Worm (Caenorhabditis elegans) whole organism, late embryonic: ENCODE measurements around the gene twk-6.
A peak's percentile ranks its signal among the peaks of the same experiment; 100 is the strongest.

Experiments used
- K09A11.1 ChIP-seq: sonication (generic microtip); optimal IDR thresholded peaks from 2 replicates; lab custom pipeline; 2017; ENCODE audit warnings: antibody characterized with exemption, mild to moderate bottlenecking, missing genetic modification characterization, missing compliant biosample characterization; ENCODE audit not compliant: insufficient read depth
- Y22D7AL.16 ChIP-seq: sonication (generic microtip); optimal IDR thresholded peaks from 2 replicates; lab custom pipeline; 2016; ENCODE audit warnings: missing genetic modification characterization, missing compliant biosample characterization
- ahr-1 ChIP-seq: sonication (generic microtip); optimal IDR thresholded peaks from 2 replicates; lab custom pipeline; 2016; ENCODE audit warnings: missing genetic modification characterization, missing compliant biosample characterization
- ama-1 ChIP-seq: fragments of 150-350 bp; optimal IDR thresholded peaks from 2 replicates; lab custom pipeline; 2014
- ceh-14 ChIP-seq: sonication (generic microtip); optimal IDR thresholded peaks from 2 replicates; lab custom pipeline; 2016; ENCODE audit warnings: missing genotype, missing genetic modification characterization, missing compliant biosample characterization
- ceh-22 ChIP-seq: sonication (generic microtip); optimal IDR thresholded peaks from 2 replicates; lab custom pipeline; 2017; ENCODE audit warnings: missing biosample characterization, missing genetic modification characterization
- ceh-24 ChIP-seq: sonication (generic microtip); optimal IDR thresholded peaks from 2 replicates; lab custom pipeline; 2016; ENCODE audit warnings: mild to moderate bottlenecking, missing genetic modification characterization, missing compliant biosample characterization
- ceh-31 ChIP-seq: sonication (generic microtip); optimal IDR thresholded peaks from 2 replicates; lab custom pipeline; 2016; ENCODE audit warnings: missing genetic modification characterization, missing compliant biosample characterization
- ceh-34 ChIP-seq: sonication (generic microtip); optimal IDR thresholded peaks from 2 replicates; lab custom pipeline; 2016; ENCODE audit warnings: mild to moderate bottlenecking, missing genetic modification characterization, missing compliant biosample characterization
- ceh-48 ChIP-seq: sonication (generic microtip); optimal IDR thresholded peaks from 2 replicates; lab custom pipeline; 2016; ENCODE audit warnings: missing genetic modification characterization, inconsistent platforms, missing compliant biosample characterization
- ceh-9 ChIP-seq: sonication (generic microtip); optimal IDR thresholded peaks from 2 replicates; lab custom pipeline; 2016; ENCODE audit warnings: mild to moderate bottlenecking, missing genetic modification characterization, inconsistent platforms, missing compliant biosample characterization
- che-1 ChIP-seq: sonication (generic microtip); optimal IDR thresholded peaks from 2 replicates; lab custom pipeline; 2016; ENCODE audit warnings: mild to moderate bottlenecking, missing genetic modification characterization, missing compliant biosample characterization
- elt-2 ChIP-seq: sonication (generic microtip); optimal IDR thresholded peaks from 2 replicates; lab custom pipeline; 2016; ENCODE audit warnings: missing genetic modification reagents, missing genetic modification characterization, missing compliant biosample characterization
- elt-4 ChIP-seq: sonication (generic microtip); optimal IDR thresholded peaks from 2 replicates; lab custom pipeline; 2016; ENCODE audit warnings: missing genetic modification characterization, missing compliant biosample characterization
- gmeb-2 ChIP-seq: sonication (generic microtip); optimal IDR thresholded peaks from 2 replicates; lab custom pipeline; 2016; ENCODE audit warnings: missing genetic modification characterization, inconsistent platforms, missing compliant biosample characterization
- hlh-15 ChIP-seq: sonication (generic microtip); optimal IDR thresholded peaks from 2 replicates; lab custom pipeline; 2016; ENCODE audit warnings: missing genetic modification characterization, missing compliant biosample characterization
- hlh-30 ChIP-seq: sonication (generic microtip); optimal IDR thresholded peaks from 2 replicates; lab custom pipeline; 2017; ENCODE audit warnings: antibody characterized with exemption, missing genetic modification characterization, missing compliant biosample characterization; ENCODE audit not compliant: insufficient read depth
- hlh-6 ChIP-seq: sonication (generic microtip); optimal IDR thresholded peaks from 2 replicates; lab custom pipeline; 2016; ENCODE audit warnings: missing genotype, missing genetic modification characterization, missing compliant biosample characterization
- lin-11 ChIP-seq: fragments of 200-800 bp; sonication (Bioruptor generic); optimal IDR thresholded peaks from 2 replicates; lab custom pipeline; 2018; ENCODE audit warnings: mild to moderate bottlenecking, missing genetic modification characterization, missing compliant biosample characterization
- madf-2 ChIP-seq: sonication (generic microtip); optimal IDR thresholded peaks from 2 replicates; lab custom pipeline; 2017; ENCODE audit warnings: missing genetic modification characterization, missing compliant biosample characterization
- nfya-1 ChIP-seq: sonication (generic microtip); optimal IDR thresholded peaks from 2 replicates; lab custom pipeline; 2017; ENCODE audit warnings: missing genetic modification characterization, mild to moderate bottlenecking, missing compliant biosample characterization, antibody characterized with exemption, moderate library complexity
- npax-4 ChIP-seq: sonication (generic microtip); optimal IDR thresholded peaks from 2 replicates; lab custom pipeline; 2016; ENCODE audit warnings: missing genetic modification characterization, missing compliant biosample characterization
- odd-2 ChIP-seq: sonication (generic microtip); optimal IDR thresholded peaks from 2 replicates; lab custom pipeline; 2017; ENCODE audit warnings: antibody characterized with exemption, mild to moderate bottlenecking, missing genetic modification characterization, missing compliant biosample characterization
- pag-3 ChIP-seq: sonication (generic microtip); optimal IDR thresholded peaks from 2 replicates; lab custom pipeline; 2016; ENCODE audit warnings: missing compliant biosample characterization, missing genetic modification characterization, borderline replicate concordance
- pat-9 ChIP-seq: fragments of 200-800 bp; sonication (Bioruptor generic); optimal IDR thresholded peaks from 2 replicates; lab custom pipeline; 2018; ENCODE audit warnings: mild to moderate bottlenecking, missing genetic modification characterization, moderate library complexity, missing compliant biosample characterization
- pax-1 ChIP-seq: fragments of 150-350 bp; optimal IDR thresholded peaks from 2 replicates; lab custom pipeline; 2014; ENCODE audit warnings: missing biosample characterization, missing genetic modification characterization
- pha-2 ChIP-seq: sonication (generic microtip); optimal IDR thresholded peaks from 2 replicates; lab custom pipeline; 2017; ENCODE audit warnings: mild to moderate bottlenecking, missing genetic modification characterization, missing compliant biosample characterization
- pqm-1 ChIP-seq: sonication (generic microtip); optimal IDR thresholded peaks from 2 replicates; lab custom pipeline; 2016; ENCODE audit warnings: missing genetic modification characterization, missing compliant biosample characterization
- pros-1 ChIP-seq: fragments of 150-350 bp; optimal IDR thresholded peaks from 2 replicates; lab custom pipeline; 2014; ENCODE audit warnings: missing biosample characterization, missing genetic modification reagents, missing genetic modification characterization
- rnt-1 ChIP-seq: sonication (generic microtip); optimal IDR thresholded peaks from 2 replicates; lab custom pipeline; 2016; ENCODE audit warnings: missing genetic modification characterization, missing compliant biosample characterization
- sdc-2 ChIP-seq: sonication (generic microtip); optimal IDR thresholded peaks from 2 replicates; lab custom pipeline; 2016; ENCODE audit warnings: missing genotype, missing genetic modification characterization, missing compliant biosample characterization
- sox-2 ChIP-seq: fragments of 200-800 bp; sonication (Bioruptor generic); IDR thresholded peaks from 2 replicates; pipeline ENCODE4 v1.3.6; 2022; ENCODE audit warnings: missing genetic modification reagents, missing genetic modification characterization, missing compliant biosample characterization
- syd-9 ChIP-seq: sonication (generic microtip); optimal IDR thresholded peaks from 2 replicates; lab custom pipeline; 2016; ENCODE audit warnings: mild to moderate bottlenecking, missing genetic modification characterization, moderate library complexity, missing compliant biosample characterization
- tbx-2 ChIP-seq: sonication (generic microtip); optimal IDR thresholded peaks from 2 replicates; lab custom pipeline; 2016; ENCODE audit warnings: missing genetic modification characterization, missing compliant biosample characterization
- tbx-7 ChIP-seq: sonication (generic microtip); optimal IDR thresholded peaks from 2 replicates; lab custom pipeline; 2016; ENCODE audit warnings: missing genotype, missing genetic modification characterization, missing compliant biosample characterization
- ttx-3 ChIP-seq: sonication (generic microtip); optimal IDR thresholded peaks from 2 replicates; lab custom pipeline; 2016; ENCODE audit warnings: missing genetic modification reagents, missing genetic modification characterization, missing compliant biosample characterization
- unc-3 ChIP-seq, 2 experiments: fragments of 200-800 bp in 1 of 2; sonication (Bioruptor generic) in 1 of 2; sonication (generic microtip) in 1 of 2; conservative IDR thresholded peaks in 1 of 2; optimal IDR thresholded peaks in 1 of 2; 2 replicates each; pipeline versions ENCODE4 v1.3.6 to Lab custom; 2016 to 2022; ENCODE audit warnings: missing compliant biosample characterization in 2 of 2, missing genetic modification characterization in 2 of 2, missing genetic modification reagents in 1 of 2
- unc-42 ChIP-seq: sonication (generic microtip); optimal IDR thresholded peaks from 2 replicates; lab custom pipeline; 2016; ENCODE audit warnings: missing genotype, missing genetic modification characterization, missing compliant biosample characterization
- unc-55 ChIP-seq: sonication (generic microtip); optimal IDR thresholded peaks from 2 replicates; lab custom pipeline; 2017; ENCODE audit warnings: missing biosample characterization, missing genetic modification reagents, missing genetic modification characterization
- zip-5 ChIP-seq: sonication (generic microtip); optimal IDR thresholded peaks from 2 replicates; lab custom pipeline; 2016; ENCODE audit warnings: missing genetic modification characterization, missing compliant biosample characterization

twk-6 gene

ce11 chrIII:4703932-4704454 lies 38.7 kb upstream of the twk-6 start, which contains the start of the genes clp-2 and mrpl-16:
clp-2 (minus strand) TSS chrIII:4704025.
mrpl-16 (plus strand) TSS chrIII:4704404.
- TF ChIP-seq nfya-1 (tag; lab: Kevin White, UChicago) = no peak
- peak; percentile 18 for TF ChIP-seq unc-42 (tag; lab: Kevin White, UChicago)
- no peak for TF ChIP-seq ceh-34 (tag; lab: Kevin White, UChicago)

- no peak for TF ChIP-seq hlh-30
These were observed 37.5 kb upstream of the twk-6 start, which contains the start of gene pgap-2 for ce11 chrIII:4705207-4705606. pgap-2 (plus strand) TSS chrIII:4705507.

ce11 chrIII:4706678-4707077 lies 36.0 kb upstream of the twk-6 start, which contains the start of gene T04A8.13:
T04A8.13 (plus strand) TSS chrIII:4706978.
- TF ChIP-seq che-1 (tag; lab: Kevin White, UChicago) (no peak), unc-55 (GFP tag; lab: Kevin White, UChicago) (no peak)

- TF ChIP-seq unc-3 (GFP tag; conservative IDR thresholded peaks at IDR 0.05; lab: Robert Waterston, UW) = no peak
- no peak for TF ChIP-seq unc-3 (tag; optimal IDR thresholded peaks at IDR 0.05; lab: Kevin White, UChicago)
- TF ChIP-seq ceh-48 (tag; lab: Kevin White, UChicago) = no peak
These were observed 33.8 kb upstream of the twk-6 start, which contains the start of gene T04A8.18 for ce11 chrIII:4708909-4709308. T04A8.18 (plus strand) TSS chrIII:4709209.

ce11 chrIII:4715088-4715487 lies 27.6 kb upstream of the twk-6 start, which contains the start of gene him-18:
him-18 (minus strand) TSS chrIII:4715188.
- TF ChIP-seq syd-9 (tag; lab: Kevin White, UChicago) (no peak), ceh-9 (tag; lab: Kevin White, UChicago) (no peak), ceh-24 (tag; lab: Kevin White, UChicago) (no peak), hlh-15 (no peak), ama-1 (lab: Kevin White, UChicago) (no peak), pat-9 (tag; lab: Kevin White, UChicago) (no peak), ttx-3 (tag; lab: Kevin White, UChicago) (no peak), hlh-30 (no peak), zip-5 (no peak), ceh-34 (tag; lab: Kevin White, UChicago) (no peak), elt-4 (tag; lab: Kevin White, UChicago) (no peak), pha-2 (tag; lab: Kevin White, UChicago) (no peak), pqm-1 (no peak), ceh-14 (tag; lab: Kevin White, UChicago) (no peak), lin-11 (no peak), hlh-6 (no peak), gmeb-2 (tag; lab: Kevin White, UChicago) (no peak), ahr-1 (tag; lab: Kevin White, UChicago) (no peak), rnt-1 (tag; lab: Kevin White, UChicago) (no peak), Y22D7AL.16 (no peak)
- TF ChIP-seq, all 69 proteins: peak for 0

ce11 chrIII:4720620-4721227 lies 22.0 kb upstream of the twk-6 start, which contains the start of gene emb-5:
emb-5 (minus strand) TSS chrIII:4720670.
- no peak for TF ChIP-seq ceh-22 (tag; lab: Kevin White, UChicago)
- TF ChIP-seq elt-2 = no peak
- no peak for TF ChIP-seq ama-1 (lab: Kevin White, UChicago)
- peak; percentile 1 for TF ChIP-seq tbx-2 (tag; lab: Kevin White, UChicago)
- no peak for TF ChIP-seq sdc-2 (tag; lab: Kevin White, UChicago)
- TF ChIP-seq pax-1 (tag; lab: Kevin White, UChicago) = peak; percentile 43
- no peak for TF ChIP-seq odd-2
- TF ChIP-seq zip-5 = no peak
- no peak for TF ChIP-seq K09A11.1 (tag; lab: Kevin White, UChicago)
- TF ChIP-seq ceh-34 (tag; lab: Kevin White, UChicago) = peak; percentile 17
- TF ChIP-seq madf-2 (tag; lab: Kevin White, UChicago) = no peak
- TF ChIP-seq ceh-31 = peak; percentile 42
- TF ChIP-seq ceh-48 (tag; lab: Kevin White, UChicago) = no peak
- no peak for TF ChIP-seq tbx-7 (tag; lab: Kevin White, UChicago)
- TF ChIP-seq pag-3 (tag; lab: Kevin White, UChicago) = no peak
- no peak for TF ChIP-seq ttx-3 (tag; lab: Kevin White, UChicago)
- TF ChIP-seq pros-1 = no peak
- TF ChIP-seq sox-2 (GFP tag; lab: Robert Waterston, UW) = peak; percentile 29; the same call in 1 of the 2 replicates
- TF ChIP-seq npax-4 (tag; lab: Kevin White, UChicago) = no peak
- no peak for TF ChIP-seq hlh-6
- peak; percentile 36 for TF ChIP-seq unc-42 (tag; lab: Kevin White, UChicago)
- no peak for TF ChIP-seq che-1 (tag; lab: Kevin White, UChicago)
